Worm (Caenorhabditis elegans) whole organism, L4 larva: ENCODE data around the gene npr-30.

ENCODE experiments used
- fkh-10 ChIP-seq: fragments of 150-350 bp; optimal IDR thresholded peaks from 2 replicates; lab custom pipeline; 2014; ENCODE audit warnings: missing biosample characterization, missing genetic modification reagents, missing genetic modification characterization
- fos-1 ChIP-seq: fragments of 150-350 bp; optimal IDR thresholded peaks from 2 replicates; lab custom pipeline; 2014; ENCODE audit warnings: missing biosample characterization, missing genetic modification characterization
- lin-29 ChIP-seq: fragments of 200-800 bp; sonication (Bioruptor generic); IDR thresholded peaks from 2 replicates; pipeline ENCODE4 v1.3.6; 2022; ENCODE audit warnings: missing genetic modification reagents, missing genetic modification characterization, missing compliant biosample characterization
- spr-3 ChIP-seq: fragments of 200-800 bp; sonication (Bioruptor generic); optimal IDR thresholded peaks from 2 replicates; lab custom pipeline; 2018; ENCODE audit warnings: mild to moderate bottlenecking, missing genetic modification characterization, missing compliant biosample characterization
- vab-7 ChIP-seq: fragments of 200-800 bp; sonication (Bioruptor generic); IDR thresholded peaks from 2 replicates; pipeline ENCODE4 v1.3.6; 2022; ENCODE audit warnings: missing genetic modification reagents, missing genetic modification characterization, missing compliant biosample characterization

- TF ChIP-seq lin-29 (GFP tag; lab: Robert Waterston, UW) (no peak), spr-3 (GFP tag; lab: Kevin White, UChicago) (no peak), vab-7 (GFP tag; lab: Robert Waterston, UW) (no peak), fos-1 (tag; lab: Kevin White, UChicago) (no peak), fkh-10 (GFP tag; lab: Kevin White, UChicago) (no peak)
Observed at ce11 chrIII:51622-52021, 48.5 kb downstream of the npr-30 start.
